Worm (Caenorhabditis elegans) whole organism, L2 larva: ENCODE data around the gene T06C12.9.
"Not testable (repeated sequence)": the region's sequence is repeated elsewhere in the genome, so short reads cannot be mapped to it uniquely, and the experiment has no call there.

Experiments used
- R02D3.7 ChIP-seq: fragments of 150-350 bp; optimal IDR thresholded peaks from 2 replicates; lab custom pipeline; 2014; ENCODE audit warnings: missing biosample characterization, missing genetic modification characterization
- Y55F3AM.14 ChIP-seq: fragments of 200-800 bp; sonication (Bioruptor generic); optimal IDR thresholded peaks from 2 replicates; lab custom pipeline; 2018; ENCODE audit warnings: mild to moderate bottlenecking, missing genetic modification characterization, missing compliant biosample characterization
- alr-1 ChIP-seq: fragments of 150-350 bp; optimal IDR thresholded peaks from 2 replicates; lab custom pipeline; 2014; ENCODE audit warnings: missing biosample characterization, missing genetic modification characterization
- aly-2 ChIP-seq: fragments of 150-350 bp; optimal IDR thresholded peaks from 2 replicates; lab custom pipeline; 2014; ENCODE audit warnings: missing biosample characterization, missing genetic modification characterization
- blmp-1 ChIP-seq: sonication (generic microtip); optimal IDR thresholded peaks from 2 replicates; lab custom pipeline; 2017; ENCODE audit warnings: missing genetic modification characterization, mild to moderate bottlenecking, missing compliant biosample characterization, antibody characterized with exemption, moderate library complexity; ENCODE audit not compliant: insufficient read depth
- ceh-82 ChIP-seq: fragments of 150-350 bp; optimal IDR thresholded peaks from 2 replicates; lab custom pipeline; 2014; ENCODE audit warnings: missing biosample characterization, missing genetic modification characterization
- crh-2 ChIP-seq: sonication (generic microtip); optimal IDR thresholded peaks from 2 replicates; lab custom pipeline; 2017; ENCODE audit warnings: missing biosample characterization, missing genetic modification characterization
- dmd-4 ChIP-seq: sonication (generic microtip); optimal IDR thresholded peaks from 2 replicates; lab custom pipeline; 2017; ENCODE audit warnings: missing biosample characterization, missing genetic modification characterization
- elt-1 ChIP-seq: fragments of 150-350 bp; optimal IDR thresholded peaks from 2 replicates; lab custom pipeline; 2014; ENCODE audit warnings: missing biosample characterization, missing genetic modification characterization
- fos-1 ChIP-seq: fragments of 150-350 bp; optimal IDR thresholded peaks from 2 replicates; lab custom pipeline; 2014; ENCODE audit warnings: missing biosample characterization, missing genetic modification characterization
- gmeb-1 ChIP-seq: fragments of 150-350 bp; optimal IDR thresholded peaks from 2 replicates; lab custom pipeline; 2014; ENCODE audit warnings: missing biosample characterization, missing genetic modification characterization
- lin-11 ChIP-seq: fragments of 150-350 bp; sonication (generic microtip); optimal IDR thresholded peaks from 2 replicates; lab custom pipeline; 2014; ENCODE audit warnings: missing biosample characterization, missing genetic modification characterization, inconsistent platforms, mixed read lengths
- lin-13 ChIP-seq: fragments of 150-350 bp; optimal IDR thresholded peaks from 2 replicates; lab custom pipeline; 2014; ENCODE audit warnings: missing biosample characterization, missing genetic modification reagents, missing genetic modification characterization
- lsy-2 ChIP-seq, 2 experiments: fragments of 150-350 bp in 1 of 2; sonication (generic microtip) in 1 of 2; optimal IDR thresholded peaks; 2 replicates each; lab custom pipeline; 2014 to 2017; ENCODE audit warnings: missing biosample characterization in 2 of 2, missing genetic modification characterization in 2 of 2
- mab-5 ChIP-seq: fragments of 150-350 bp; optimal IDR thresholded peaks from 2 replicates; lab custom pipeline; 2014; ENCODE audit warnings: missing biosample characterization, missing genetic modification characterization
- mbf-1 ChIP-seq: sonication (generic microtip); optimal IDR thresholded peaks from 2 replicates; lab custom pipeline; 2017; ENCODE audit warnings: missing biosample characterization, missing genetic modification characterization
- nhr-10 ChIP-seq: sonication (generic microtip); optimal IDR thresholded peaks from 2 replicates; lab custom pipeline; 2017; ENCODE audit warnings: missing biosample characterization, missing genetic modification characterization
- nhr-11 ChIP-seq: fragments of 150-350 bp; optimal IDR thresholded peaks from 2 replicates; lab custom pipeline; 2014; ENCODE audit warnings: missing biosample characterization, missing genetic modification characterization
- nhr-12 ChIP-seq: fragments of 150-350 bp; optimal IDR thresholded peaks from 2 replicates; lab custom pipeline; 2014; ENCODE audit warnings: missing biosample characterization, missing genetic modification characterization
- nhr-21 ChIP-seq: fragments of 150-350 bp; optimal IDR thresholded peaks from 2 replicates; lab custom pipeline; 2014; ENCODE audit warnings: missing biosample characterization, missing genetic modification characterization
- nhr-23 ChIP-seq: fragments of 150-350 bp; optimal IDR thresholded peaks from 2 replicates; lab custom pipeline; 2014; ENCODE audit warnings: missing biosample characterization, missing genetic modification reagents, missing genetic modification characterization
- nhr-25 ChIP-seq: fragments of 150-350 bp; sonication (generic microtip); optimal IDR thresholded peaks from 3 replicates; lab custom pipeline; 2014; ENCODE audit warnings: missing biosample characterization, missing genetic modification characterization
- nhr-6 ChIP-seq: fragments of 150-350 bp; optimal IDR thresholded peaks from 2 replicates; lab custom pipeline; 2014; ENCODE audit warnings: missing biosample characterization, missing genetic modification characterization
- nhr-77 ChIP-seq: fragments of 150-350 bp; optimal IDR thresholded peaks from 2 replicates; lab custom pipeline; 2014; ENCODE audit warnings: missing biosample characterization, missing genetic modification characterization
- peb-1 ChIP-seq: fragments of 150-350 bp; optimal IDR thresholded peaks from 2 replicates; lab custom pipeline; 2014; ENCODE audit warnings: missing biosample characterization, missing genetic modification characterization
- sem-4 ChIP-seq: fragments of 150-350 bp; optimal IDR thresholded peaks from 2 replicates; lab custom pipeline; 2014; ENCODE audit warnings: missing biosample characterization, missing genetic modification reagents, missing genetic modification characterization
- skn-1 ChIP-seq: sonication (generic microtip); optimal IDR thresholded peaks from 2 replicates; lab custom pipeline; 2017; ENCODE audit warnings: missing biosample characterization, missing genetic modification characterization
- sma-3 ChIP-seq: sonication (generic microtip); optimal IDR thresholded peaks from 2 replicates; lab custom pipeline; 2016; ENCODE audit warnings: missing genetic modification reagents, missing genetic modification characterization, missing compliant biosample characterization
- unc-39 ChIP-seq: fragments of 150-350 bp; optimal IDR thresholded peaks from 2 replicates; lab custom pipeline; 2014; ENCODE audit warnings: missing biosample characterization, missing genetic modification characterization
- unc-62 ChIP-seq: fragments of 150-350 bp; optimal IDR thresholded peaks from 2 replicates; lab custom pipeline; 2014; ENCODE audit warnings: missing biosample characterization, missing genetic modification reagents, missing genetic modification characterization
- ztf-1 ChIP-seq: fragments of 200-800 bp; sonication (Bioruptor generic); conservative IDR thresholded peaks from 2 replicates; pipeline ENCODE4 v1.3.6; 2022; ENCODE audit warnings: missing genetic modification characterization, missing compliant biosample characterization
- ztf-11 ChIP-seq: sonication (generic microtip); optimal IDR thresholded peaks from 2 replicates; lab custom pipeline; 2017; ENCODE audit warnings: missing biosample characterization, missing genetic modification characterization

T06C12.9 gene

DNA sequence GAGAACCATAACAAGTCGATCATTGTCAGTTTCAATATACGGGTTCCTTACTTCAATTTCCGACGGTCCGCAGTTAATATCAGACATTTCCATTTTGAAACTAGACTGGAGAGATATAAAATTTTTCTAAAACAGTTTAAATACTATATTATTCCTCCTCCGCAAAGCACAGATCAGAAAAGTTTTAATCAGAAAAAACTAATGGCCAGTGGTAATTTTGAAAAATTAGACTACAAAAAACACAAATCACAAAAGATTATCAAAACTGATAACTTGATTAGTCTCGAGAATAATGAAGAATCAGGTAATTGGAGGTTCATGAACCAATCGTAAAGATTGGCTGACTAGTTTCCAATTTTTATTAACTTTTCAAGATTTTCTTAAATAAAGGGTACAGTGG, at the start of gene T06C12.9:
Gene T06C12.9 (minus strand): TSS at position 101 of the 400 bp plus-strand sequence.
- no peak for TF ChIP-seq R02D3.7
- TF ChIP-seq mab-5 (tag; lab: Kevin White, UChicago), result no peak
- no peak for TF ChIP-seq crh-2 (tag; lab: Kevin White, UChicago)
- TF ChIP-seq nhr-6 (tag; lab: Kevin White, UChicago), result no peak
- TF ChIP-seq ztf-11, result no peak
- no peak for TF ChIP-seq dmd-4 (tag; lab: Kevin White, UChicago)
- no peak for TF ChIP-seq fos-1 (tag; lab: Kevin White, UChicago)
- no peak for TF ChIP-seq elt-1 (tag; lab: Kevin White, UChicago)
- no peak for TF ChIP-seq peb-1 (tag; lab: Kevin White, UChicago)
- TF ChIP-seq mbf-1 (tag; lab: Kevin White, UChicago), result no peak
- no peak for TF ChIP-seq nhr-12 (tag; lab: Kevin White, UChicago)
- no peak for TF ChIP-seq aly-2 (tag; lab: Kevin White, UChicago)
- TF ChIP-seq nhr-23 (tag; lab: Kevin White, UChicago), result no peak
- no peak for TF ChIP-seq sem-4
- TF ChIP-seq nhr-77 (tag; lab: Kevin White, UChicago), result no peak
- no peak for TF ChIP-seq lin-11 (tag; lab: Kevin White, UChicago)
- no peak for TF ChIP-seq lin-13 (GFP tag; lab: Kevin White, UChicago)

DNA sequence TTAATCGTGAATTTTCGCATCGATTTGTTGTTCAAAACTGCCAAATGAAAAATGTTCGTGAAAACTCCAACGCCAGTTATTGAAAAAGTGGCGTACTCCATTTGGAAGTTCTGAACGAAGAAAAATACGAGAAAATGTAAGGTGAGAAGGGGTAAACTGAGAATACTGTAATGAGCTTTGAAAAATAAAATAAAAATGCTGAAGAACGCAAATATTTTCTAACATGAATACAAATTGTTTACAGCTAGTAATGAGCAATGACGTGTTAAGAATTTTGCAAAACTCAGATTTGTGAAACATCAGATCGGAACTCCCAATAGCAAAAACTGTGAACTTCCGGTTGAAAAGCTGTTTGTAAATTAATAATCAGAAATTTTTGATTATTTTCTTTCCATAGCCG, 46.5 kb upstream of the T06C12.9 start, which contains the start of gene srw-26:
Gene srw-26 (minus strand): TSS at position 101 of the 400 bp plus-strand sequence.
- TF ChIP-seq gmeb-1 (tag; lab: Kevin White, UChicago) (no peak), nhr-23 (tag; lab: Kevin White, UChicago) (no peak), lin-11 (tag; lab: Kevin White, UChicago) (no peak), sem-4 (no peak), nhr-21 (tag; lab: Kevin White, UChicago) (no peak), lsy-2 (tag; optimal IDR thresholded peaks at IDR 0.05; lab: Kevin White, UChicago) (no peak), mab-5 (tag; lab: Kevin White, UChicago) (no peak), skn-1 (no peak), unc-62 (no peak), nhr-11 (tag; lab: Kevin White, UChicago) (no peak), sma-3 (GFP tag; lab: Kevin White, UChicago) (no peak), elt-1 (tag; lab: Kevin White, UChicago) (no peak), nhr-12 (tag; lab: Kevin White, UChicago) (no peak), nhr-10 (no peak), blmp-1 (tag; lab: Kevin White, UChicago) (no peak), ztf-1 (GFP tag; lab: Robert Waterston, UW) (no peak), unc-39 (tag; lab: Kevin White, UChicago) (no peak), alr-1 (no peak)

DNA sequence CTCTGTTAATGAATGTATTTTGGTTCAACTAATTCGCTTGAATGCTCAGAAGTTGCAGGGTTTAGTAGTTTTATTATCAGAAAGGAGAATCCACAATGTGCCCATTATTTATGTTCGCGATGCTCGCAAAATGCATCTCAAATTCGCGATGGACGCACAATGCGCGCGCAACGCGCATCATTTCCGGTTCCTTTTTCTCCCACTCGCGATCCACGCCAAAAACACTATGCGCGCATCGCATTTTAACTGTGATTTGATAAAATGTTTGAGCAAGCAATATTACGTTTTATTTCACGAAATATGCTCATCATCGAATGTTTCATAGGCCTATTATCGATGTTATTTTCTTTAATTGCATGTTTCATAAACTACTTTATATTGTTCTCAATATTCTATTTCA, 44.0 kb upstream of the T06C12.9 start, which contains the start of gene srbc-77:
Gene srbc-77 (plus strand): TSS at position 301 of the 400 bp plus-strand sequence.
- not testable (repeated sequence) for TF ChIP-seq peb-1, blmp-1, fos-1 (tag; lab: Kevin White, UChicago)

DNA sequence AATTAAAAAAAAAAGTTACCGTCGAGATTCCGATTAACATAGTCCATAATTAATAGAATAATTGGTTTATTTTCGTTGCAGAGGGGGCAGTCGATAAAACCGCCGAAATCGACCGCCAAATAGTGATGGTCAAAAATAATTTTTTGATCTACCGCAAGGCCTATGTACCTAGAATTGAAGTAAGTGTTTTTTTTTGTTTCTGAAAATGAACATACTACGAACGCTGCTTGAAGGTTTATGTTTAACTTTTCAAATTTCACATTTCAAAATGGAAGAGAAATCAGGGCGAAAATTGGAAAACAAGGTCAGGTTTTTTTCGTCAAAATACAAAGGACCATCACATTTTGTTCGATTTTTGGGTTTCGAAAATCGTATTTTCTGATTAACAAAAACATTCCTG, 42.5 kb upstream of the T06C12.9 start, which contains the start of gene pzf-1:
Gene pzf-1 (minus strand): TSS at position 101 of the 400 bp plus-strand sequence.
- TF ChIP-seq lin-13 (GFP tag; lab: Kevin White, UChicago) (no peak), nhr-11 (tag; lab: Kevin White, UChicago) (no peak), unc-62 (no peak), mbf-1 (tag; lab: Kevin White, UChicago) (no peak), ceh-82 (tag; lab: Kevin White, UChicago) (no peak), crh-2 (tag; lab: Kevin White, UChicago) (no peak), fos-1 (tag; lab: Kevin White, UChicago) (no peak)

DNA sequence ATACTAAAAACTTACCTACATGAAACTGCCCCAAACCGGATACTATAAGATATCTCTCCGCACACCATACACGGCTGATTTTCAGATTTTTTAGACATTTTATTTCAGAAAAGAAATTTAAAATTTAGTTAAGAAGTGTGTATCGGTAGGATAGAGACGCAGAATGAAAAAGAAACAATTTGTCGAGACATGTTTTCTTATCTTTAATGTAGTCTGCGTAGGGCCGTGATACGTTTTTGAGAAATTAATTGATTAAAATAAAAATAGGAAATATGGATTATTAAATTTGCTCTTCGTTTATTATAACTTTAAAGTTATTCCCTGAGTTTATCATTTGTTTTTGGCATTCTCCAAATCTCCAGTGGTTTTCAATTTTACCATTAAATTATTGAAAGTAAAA, 38.4 kb upstream of the T06C12.9 start, which contains the start of gene nhr-108:
Gene nhr-108 (minus strand): TSS at position 166 of the 400 bp plus-strand sequence.
- TF ChIP-seq Y55F3AM.14 (GFP tag; lab: Kevin White, UChicago), result no peak
- no peak for TF ChIP-seq elt-1 (tag; lab: Kevin White, UChicago)
- no peak for TF ChIP-seq nhr-77 (tag; lab: Kevin White, UChicago)
- no peak for TF ChIP-seq nhr-10
- no peak for TF ChIP-seq crh-2 (tag; lab: Kevin White, UChicago)
- no peak for TF ChIP-seq nhr-25 (tag; lab: Kevin White, UChicago)
- no peak for TF ChIP-seq nhr-12 (tag; lab: Kevin White, UChicago)
- no peak for TF ChIP-seq lin-13 (GFP tag; lab: Kevin White, UChicago)
- TF ChIP-seq dmd-4 (tag; lab: Kevin White, UChicago), result no peak
- TF ChIP-seq gmeb-1 (tag; lab: Kevin White, UChicago), result no peak
- TF ChIP-seq sma-3 (GFP tag; lab: Kevin White, UChicago), result no peak
